Worm (Caenorhabditis elegans) whole organism, young adult: Measurements from ENCODE around the gene cox-18.

ENCODE experiments used
- B0019.2 ChIP-seq: fragments of 200-800 bp; sonication (Bioruptor generic); conservative IDR thresholded peaks from 2 replicates; pipeline ENCODE4 v1.3.6; 2022; ENCODE audit warnings: missing genetic modification reagents, missing genetic modification characterization, missing compliant biosample characterization
- B0035.1 ChIP-seq: sonication (generic microtip); optimal IDR thresholded peaks from 2 replicates; lab custom pipeline; 2016; ENCODE audit warnings: missing genetic modification characterization, mild to moderate bottlenecking, missing compliant biosample characterization, missing genotype, missing genetic modification reagents
- B0261.1 ChIP-seq: sonication (generic microtip); optimal IDR thresholded peaks from 2 replicates; lab custom pipeline; 2016; ENCODE audit warnings: mild to moderate bottlenecking, missing genetic modification characterization, moderate library complexity, missing compliant biosample characterization
- C06A6.2 ChIP-seq: fragments of 200-800 bp; sonication (Bioruptor generic); conservative IDR thresholded peaks from 2 replicates; pipeline ENCODE4 v1.3.6; 2022; ENCODE audit warnings: missing genetic modification characterization, missing compliant biosample characterization
- D2030.7 ChIP-seq: fragments of 200-800 bp; sonication (Bioruptor generic); IDR thresholded peaks from 2 replicates; pipeline ENCODE4 v1.3.6; 2022; ENCODE audit warnings: missing genetic modification reagents, missing genetic modification characterization, missing compliant biosample characterization
- F10E7.11 ChIP-seq: sonication (generic microtip); optimal IDR thresholded peaks from 2 replicates; lab custom pipeline; 2017; ENCODE audit warnings: mild to moderate bottlenecking, missing genetic modification characterization, moderate library complexity, missing compliant biosample characterization
- F23B12.7 ChIP-seq: sonication (generic microtip); optimal IDR thresholded peaks from 2 replicates; lab custom pipeline; 2017; ENCODE audit warnings: missing genetic modification characterization, mild to moderate bottlenecking, missing compliant biosample characterization, antibody characterized with exemption, moderate library complexity; ENCODE audit not compliant: insufficient read depth
- F33H1.4 ChIP-seq: fragments of 200-800 bp; sonication (Bioruptor generic); IDR thresholded peaks from 2 replicates; pipeline ENCODE4 v1.3.6; 2022; ENCODE audit warnings: missing genetic modification reagents, missing genetic modification characterization, missing compliant biosample characterization
- F37B4.10 ChIP-seq: fragments of 200-800 bp; sonication (Bioruptor generic); IDR thresholded peaks from 2 replicates; pipeline ENCODE4 v1.3.6; 2022; ENCODE audit warnings: missing genetic modification characterization, missing compliant biosample characterization
- F57A8.1 ChIP-seq: fragments of 200-800 bp; sonication (Bioruptor generic); optimal IDR thresholded peaks from 2 replicates; lab custom pipeline; 2018; ENCODE audit warnings: mild to moderate bottlenecking, missing genetic modification characterization, moderate library complexity, missing compliant biosample characterization
- F57C9.4 ChIP-seq: sonication (generic microtip); optimal IDR thresholded peaks from 2 replicates; lab custom pipeline; 2017; ENCODE audit warnings: mild to moderate bottlenecking, missing genetic modification characterization, missing compliant biosample characterization
- T26A5.8 ChIP-seq: sonication (generic microtip); optimal IDR thresholded peaks from 2 replicates; lab custom pipeline; 2016; ENCODE audit warnings: missing genetic modification characterization, missing compliant biosample characterization
- Y67H2A.10 ChIP-seq: fragments of 200-800 bp; sonication (Bioruptor generic); conservative IDR thresholded peaks from 2 replicates; pipeline ENCODE4 v1.3.6; 2022; ENCODE audit warnings: missing genetic modification reagents, missing genetic modification characterization, missing compliant biosample characterization
- Y95B8A.8 ChIP-seq: fragments of 200-800 bp; sonication (Bioruptor generic); IDR thresholded peaks from 2 replicates; pipeline ENCODE4 v1.3.6; 2022; ENCODE audit warnings: missing genetic modification reagents, missing genetic modification characterization, missing compliant biosample characterization
- aptf-3 ChIP-seq: fragments of 200-800 bp; sonication (Bioruptor generic); IDR thresholded peaks from 2 replicates; pipeline ENCODE4 v1.3.6; 2022; ENCODE audit warnings: missing genetic modification characterization, missing compliant biosample characterization
- ccch-3 ChIP-seq: fragments of 200-800 bp; sonication (Bioruptor generic); optimal IDR thresholded peaks from 2 replicates; lab custom pipeline; 2018; ENCODE audit warnings: mild to moderate bottlenecking, missing genetic modification characterization, missing compliant biosample characterization
- cebp-1 ChIP-seq, 2 experiments: fragments of 200-800 bp in 1 of 2; sonication (Bioruptor generic) in 1 of 2; sonication (generic microtip) in 1 of 2; IDR thresholded peaks in 1 of 2; optimal IDR thresholded peaks in 1 of 2; 2 replicates each; pipeline versions ENCODE4 v1.3.6 to Lab custom; 2017 to 2022; ENCODE audit warnings: missing compliant biosample characterization in 2 of 2, missing genetic modification characterization in 2 of 2, mild to moderate bottlenecking in 1 of 2, missing genetic modification reagents in 1 of 2, moderate library complexity in 1 of 2
- ceh-27 ChIP-seq: fragments of 200-800 bp; sonication (Bioruptor generic); optimal IDR thresholded peaks from 2 replicates; lab custom pipeline; 2018; ENCODE audit warnings: mild to moderate bottlenecking, missing genetic modification characterization, moderate library complexity, missing compliant biosample characterization
- ceh-40 ChIP-seq: fragments of 200-800 bp; sonication (Bioruptor generic); IDR thresholded peaks from 2 replicates; pipeline ENCODE4 v1.3.6; 2022; ENCODE audit warnings: missing genetic modification characterization, missing compliant biosample characterization
- dox-1 ChIP-seq: fragments of 200-800 bp; sonication (Bioruptor generic); IDR thresholded peaks from 2 replicates; pipeline ENCODE4 v1.3.6; 2022; ENCODE audit warnings: missing genetic modification reagents, missing genetic modification characterization, missing compliant biosample characterization
- dpff-1 ChIP-seq: sonication (generic microtip); optimal IDR thresholded peaks from 2 replicates; lab custom pipeline; 2017; ENCODE audit warnings: mild to moderate bottlenecking, missing genetic modification characterization, missing compliant biosample characterization
- egl-18 ChIP-seq: fragments of 200-800 bp; sonication (Bioruptor generic); IDR thresholded peaks from 2 replicates; pipeline ENCODE4 v1.3.6; 2022; ENCODE audit warnings: missing genetic modification reagents, missing genetic modification characterization, missing compliant biosample characterization
- egl-44 ChIP-seq: fragments of 200-800 bp; sonication (Bioruptor generic); IDR thresholded peaks from 2 replicates; pipeline ENCODE4 v1.3.6; 2022; ENCODE audit warnings: missing genetic modification reagents, missing genetic modification characterization, missing compliant biosample characterization
- ekl-4 ChIP-seq: fragments of 200-800 bp; sonication (Bioruptor generic); IDR thresholded peaks from 2 replicates; pipeline ENCODE4 v1.3.6; 2022; ENCODE audit warnings: missing genetic modification reagents, missing genetic modification characterization, missing compliant biosample characterization
- ets-4 ChIP-seq: fragments of 200-800 bp; sonication (Bioruptor generic); optimal IDR thresholded peaks from 2 replicates; lab custom pipeline; 2018; ENCODE audit warnings: mild to moderate bottlenecking, missing genetic modification characterization, missing compliant biosample characterization
- hrde-1 ChIP-seq: sonication (generic microtip); optimal IDR thresholded peaks from 2 replicates; lab custom pipeline; 2016; ENCODE audit warnings: missing genetic modification characterization, mild to moderate bottlenecking, missing compliant biosample characterization, moderate library complexity, missing genotype, missing genetic modification reagents, borderline replicate concordance
- hsf-1 ChIP-seq: fragments of 200-800 bp; sonication (Bioruptor generic); IDR thresholded peaks from 2 replicates; pipeline ENCODE4 v1.3.6; 2022; ENCODE audit warnings: missing genetic modification reagents, missing genetic modification characterization, missing compliant biosample characterization
- let-607 ChIP-seq, 2 experiments: fragments of 200-800 bp in 1 of 2; sonication (Bioruptor generic) in 1 of 2; sonication (generic microtip) in 1 of 2; optimal IDR thresholded peaks; 2 replicates each; lab custom pipeline; 2016 to 2018; ENCODE audit warnings: mild to moderate bottlenecking in 2 of 2, missing compliant biosample characterization in 2 of 2, missing genetic modification characterization in 2 of 2, moderate library complexity in 2 of 2, missing genotype in 1 of 2
- lin-26 ChIP-seq: fragments of 200-800 bp; sonication (Bioruptor generic); IDR thresholded peaks from 2 replicates; pipeline ENCODE4 v1.3.6; 2022; ENCODE audit warnings: missing genetic modification reagents, missing genetic modification characterization, missing compliant biosample characterization
- lin-35 ChIP-seq, 3 experiments: fragments of 150-350 bp in 2 of 3; sonication (generic microtip) in 1 of 3; optimal IDR thresholded peaks; 2 replicates each; lab custom pipeline; 2014 to 2018; ENCODE audit warnings: missing biosample characterization in 3 of 3, missing genetic modification characterization in 3 of 3, missing genetic modification reagents in 3 of 3
- lin-40 ChIP-seq: sonication (generic microtip); optimal IDR thresholded peaks from 2 replicates; lab custom pipeline; 2016; ENCODE audit warnings: missing genetic modification characterization, mild to moderate bottlenecking, missing compliant biosample characterization, missing genotype, missing genetic modification reagents
- lin-54 ChIP-seq: fragments of 200-800 bp; sonication (Bioruptor generic); optimal IDR thresholded peaks from 2 replicates; lab custom pipeline; 2018; ENCODE audit warnings: mild to moderate bottlenecking, missing genetic modification characterization, missing compliant biosample characterization
- madf-10 ChIP-seq: sonication (generic microtip); optimal IDR thresholded peaks from 2 replicates; lab custom pipeline; 2016; ENCODE audit warnings: mild to moderate bottlenecking, missing genetic modification characterization, missing compliant biosample characterization
- nfyb-1 ChIP-seq: fragments of 200-800 bp; sonication (Bioruptor generic); IDR thresholded peaks from 2 replicates; pipeline ENCODE4 v1.3.6; 2022; ENCODE audit warnings: missing genetic modification reagents, missing genetic modification characterization, missing compliant biosample characterization
- nhr-80 ChIP-seq: sonication (generic microtip); optimal IDR thresholded peaks from 2 replicates; lab custom pipeline; 2016; ENCODE audit warnings: missing genetic modification characterization, missing compliant biosample characterization
- pbrm-1 ChIP-seq: fragments of 200-800 bp; sonication (Bioruptor generic); IDR thresholded peaks from 2 replicates; pipeline ENCODE4 v1.3.6; 2022; ENCODE audit warnings: missing genetic modification reagents, missing genetic modification characterization, missing compliant biosample characterization
- pha-4 ChIP-seq: fragments of 150-350 bp; sonication (generic microtip); optimal IDR thresholded peaks from 2 replicates; lab custom pipeline; 2014; ENCODE audit warnings: missing biosample characterization, missing genetic modification reagents, missing genetic modification characterization
- rcor-1 ChIP-seq: fragments of 200-800 bp; sonication (Bioruptor generic); IDR thresholded peaks from 2 replicates; pipeline ENCODE4 v1.3.6; 2022; ENCODE audit warnings: missing genetic modification reagents, missing genetic modification characterization, missing compliant biosample characterization
- sdz-38 ChIP-seq: sonication (generic microtip); optimal IDR thresholded peaks from 2 replicates; lab custom pipeline; 2016; ENCODE audit warnings: missing genotype, missing genetic modification characterization, missing compliant biosample characterization
- sea-2 ChIP-seq: fragments of 200-800 bp; sonication (Bioruptor generic); IDR thresholded peaks from 2 replicates; pipeline ENCODE4 v1.3.6; 2022; ENCODE audit warnings: missing genetic modification characterization, missing compliant biosample characterization
- sptf-2 ChIP-seq: fragments of 200-800 bp; sonication (Bioruptor generic); optimal IDR thresholded peaks from 2 replicates; lab custom pipeline; 2018; ENCODE audit warnings: mild to moderate bottlenecking, missing genetic modification characterization, missing compliant biosample characterization
- tbx-9 ChIP-seq: sonication (generic microtip); optimal IDR thresholded peaks from 2 replicates; lab custom pipeline; 2016; ENCODE audit warnings: borderline replicate concordance, missing genetic modification characterization, inconsistent platforms, missing compliant biosample characterization
- unc-62 ChIP-seq: fragments of 150-350 bp; optimal IDR thresholded peaks from 2 replicates; lab custom pipeline; 2014; ENCODE audit warnings: missing biosample characterization, missing genetic modification reagents, missing genetic modification characterization
- ztf-18 ChIP-seq: sonication (generic microtip); optimal IDR thresholded peaks from 2 replicates; lab custom pipeline; 2016; ENCODE audit warnings: missing genotype, mild to moderate bottlenecking, missing genetic modification characterization, missing compliant biosample characterization
- ztf-25 ChIP-seq: fragments of 200-800 bp; sonication (Bioruptor generic); IDR thresholded peaks from 2 replicates; pipeline ENCODE4 v1.3.6; 2022; ENCODE audit warnings: missing genetic modification reagents, missing genetic modification characterization, missing compliant biosample characterization
- ztf-3 ChIP-seq: fragments of 200-800 bp; sonication (Bioruptor generic); optimal IDR thresholded peaks from 2 replicates; lab custom pipeline; 2018; ENCODE audit warnings: mild to moderate bottlenecking, missing genetic modification characterization, missing compliant biosample characterization

The cox-18 gene

ce11 chrIV:1093870-1094564 lies 3.2 kb upstream of the cox-18 start, which contains the start of the genes cct-8 and Y55F3AR.2 (continued):
- TF ChIP-seq ztf-25 (GFP tag; lab: Robert Waterston, UW) (peak; percentile 71; the same call in 1 of the 2 replicates), ceh-40 (GFP tag; lab: Robert Waterston, UW) (peak; percentile 67; the same call in 1 of the 2 replicates), dox-1 (peak; percentile 99), lin-35 (GFP tag; optimal IDR thresholded peaks at IDR 0.05; lab: Kevin White, UChicago) (peak; percentile 59 to 97 (median 88)), nfyb-1 (peak; percentile 99), ceh-27 (GFP tag; lab: Kevin White, UChicago) (peak; percentile 96), sptf-2 (GFP tag; lab: Kevin White, UChicago) (peak; percentile 8), tbx-9 (tag; lab: Kevin White, UChicago) (peak; percentile 50), egl-18 (GFP tag; lab: Robert Waterston, UW) (peak; percentile 86; the same call in 1 of the 2 replicates), Y67H2A.10 (GFP tag; lab: Robert Waterston, UW) (peak; percentile 95), C06A6.2 (GFP tag; lab: Robert Waterston, UW) (peak; percentile 96), ets-4 (GFP tag; lab: Kevin White, UChicago) (peak; percentile 30), D2030.7 (GFP tag; lab: Robert Waterston, UW) (peak; percentile 97), nhr-80 (peak; percentile 29), cebp-1 (GFP tag; IDR thresholded peaks at IDR 0.05; lab: Robert Waterston, UW) (peak; percentile 91), cebp-1 (tag; optimal IDR thresholded peaks at IDR 0.05; lab: Kevin White, UChicago) (peak; percentile 97), dpff-1 (tag; lab: Kevin White, UChicago) (peak; percentile 77), ztf-18 (peak; percentile 61), ccch-3 (GFP tag; lab: Kevin White, UChicago) (peak; percentile 1), aptf-3 (peak; percentile 83; the same call in 1 of the 2 replicates), lin-54 (peak; percentile 99), ztf-3 (GFP tag; lab: Kevin White, UChicago) (peak; percentile 87), rcor-1 (GFP tag; lab: Robert Waterston, UW) (peak; percentile 97), B0035.1 (tag; lab: Kevin White, UChicago) (peak; percentile 82), ekl-4 (GFP tag; lab: Robert Waterston, UW) (peak; percentile 99), unc-62 (GFP tag; lab: Kevin White, UChicago) (no peak), pbrm-1 (GFP tag; lab: Robert Waterston, UW) (peak; percentile 99), hrde-1 (tag; lab: Kevin White, UChicago) (peak; percentile 88), let-607 (tag; optimal IDR thresholded peaks at IDR 0.05; lab: Kevin White, UChicago) (peak; percentile 88 to 94), lin-40 (peak; percentile 98), sea-2 (GFP tag; lab: Robert Waterston, UW) (peak; percentile 87; the same call in 1 of the 2 replicates), lin-26 (peak; percentile 65; the same call in 1 of the 2 replicates), F33H1.4 (peak; percentile 100), B0019.2 (peak; percentile 93), B0261.1 (tag; lab: Kevin White, UChicago) (peak; percentile 45), F23B12.7 (tag; lab: Kevin White, UChicago) (peak; percentile 90), hsf-1 (GFP tag; lab: Robert Waterston, UW) (peak; percentile 98), madf-10 (tag; lab: Kevin White, UChicago) (peak; percentile 89), F57A8.1 (no peak), F37B4.10 (GFP tag; lab: Robert Waterston, UW) (no peak), F57C9.4 (tag; lab: Kevin White, UChicago) (peak; percentile 65), Y95B8A.8 (GFP tag; lab: Robert Waterston, UW) (peak; percentile 97), F10E7.11 (peak; percentile 94), pha-4 (tag; lab: Kevin White, UChicago) (peak; percentile 88), T26A5.8 (peak; percentile 82), egl-44 (GFP tag; lab: Robert Waterston, UW) (peak; percentile 74; the same call in 1 of the 2 replicates), sdz-38 (tag; lab: Kevin White, UChicago) (no peak)
